Worm (Caenorhabditis elegans) whole organism, mixed stage, embryonic: ENCODE measurements around the gene rml-3.

ENCODE experiments used
- elt-3 ChIP-seq: fragments of 150-350 bp; optimal IDR thresholded peaks from 2 replicates; lab custom pipeline; 2014; ENCODE audit warnings: missing biosample characterization, missing genetic modification characterization
- lin-13 ChIP-seq: fragments of 150-350 bp; optimal IDR thresholded peaks from 2 replicates; lab custom pipeline; 2014; ENCODE audit warnings: missing biosample characterization, missing genetic modification characterization
- nhr-28 ChIP-seq: fragments of 150-350 bp; optimal IDR thresholded peaks from 2 replicates; lab custom pipeline; 2014; ENCODE audit warnings: missing biosample characterization, missing genetic modification characterization
- snpc-4 ChIP-seq: fragments of 150-350 bp; optimal IDR thresholded peaks from 2 replicates; lab custom pipeline; 2014; ENCODE audit warnings: missing biosample characterization, missing genetic modification characterization
- sptf-1 ChIP-seq: sonication (generic microtip); optimal IDR thresholded peaks from 2 replicates; lab custom pipeline; 2017; ENCODE audit warnings: mild to moderate bottlenecking, missing genetic modification characterization, moderate library complexity, missing compliant biosample characterization
- ztf-11 ChIP-seq: fragments of 150-350 bp; optimal IDR thresholded peaks from 2 replicates; lab custom pipeline; 2014; ENCODE audit warnings: missing biosample characterization, missing genetic modification characterization

DNA sequence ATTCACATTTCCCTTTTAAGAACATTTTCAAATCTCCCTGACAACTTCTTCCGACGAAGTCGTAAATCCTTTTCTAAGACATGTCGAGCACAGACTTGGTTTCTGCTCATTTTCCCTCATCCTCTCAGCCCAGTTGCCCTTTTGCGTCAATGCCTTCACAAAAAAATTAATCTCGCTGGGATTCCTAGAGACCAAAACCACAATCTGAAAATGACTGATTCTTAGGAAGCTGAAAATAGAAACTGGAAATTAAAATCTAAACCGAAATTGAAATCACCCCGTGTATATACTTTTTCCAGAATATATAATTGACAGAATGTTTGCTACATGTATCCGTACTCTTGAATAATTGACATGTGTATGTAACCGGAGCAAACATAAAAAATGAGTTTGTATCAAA, 8.1 kb upstream of the rml-3 start:
- no peak for TF ChIP-seq nhr-28 (tag; lab: Kevin White, UChicago)
- no peak for TF ChIP-seq sptf-1 (tag; lab: Kevin White, UChicago)
- TF ChIP-seq snpc-4 (tag; lab: Kevin White, UChicago), result no peak
- TF ChIP-seq elt-3 (tag; lab: Kevin White, UChicago), result no peak
- TF ChIP-seq ztf-11 (tag; lab: Kevin White, UChicago), result no peak
- TF ChIP-seq lin-13 (tag; lab: Kevin White, UChicago), result no peak
